Worm (Caenorhabditis elegans): ENCODE measurements around the gene C28H8.8.

Gene C28H8.8

DNA sequence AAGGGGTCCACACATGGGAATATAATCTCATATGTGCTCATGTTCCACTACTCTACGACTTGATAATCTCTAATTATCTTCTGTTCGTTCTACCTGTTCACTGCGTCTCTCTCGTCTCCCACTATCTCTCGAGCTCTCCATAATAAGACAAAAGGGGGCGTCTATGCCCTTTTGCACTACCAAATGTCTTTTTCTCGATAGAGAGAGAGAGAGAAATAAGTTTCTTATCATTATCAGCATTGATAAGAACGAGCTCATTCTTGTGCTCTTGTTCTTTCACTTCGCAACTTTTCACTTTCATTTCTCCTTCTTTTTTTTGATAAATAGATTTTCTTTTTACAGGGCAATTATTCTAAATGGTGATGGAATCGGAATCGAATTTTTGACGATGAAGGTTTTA, 27.4 kb upstream of the C28H8.8 start (continued):
- TF ChIP-seq fkh-10 (GFP tag; optimal IDR thresholded peaks at IDR 0.05): no peak
- no peak for TF ChIP-seq lin-38 (GFP tag; IDR thresholded peaks at IDR 0.05)
- no peak for TF ChIP-seq zip-2 (tag; optimal IDR thresholded peaks at IDR 0.05)
- TF ChIP-seq egl-43 (GFP tag; IDR thresholded peaks at IDR 0.05): no peak
- no peak for TF ChIP-seq F37D6.2 (tag; optimal IDR thresholded peaks at IDR 0.05)
- TF ChIP-seq set-16 (GFP tag; IDR thresholded peaks at IDR 0.05): no peak
- no peak for TF ChIP-seq nhr-25 (tag; optimal IDR thresholded peaks at IDR 0.05; ENCODE audit: borderline replicate concordance, insufficient read depth)

DNA sequence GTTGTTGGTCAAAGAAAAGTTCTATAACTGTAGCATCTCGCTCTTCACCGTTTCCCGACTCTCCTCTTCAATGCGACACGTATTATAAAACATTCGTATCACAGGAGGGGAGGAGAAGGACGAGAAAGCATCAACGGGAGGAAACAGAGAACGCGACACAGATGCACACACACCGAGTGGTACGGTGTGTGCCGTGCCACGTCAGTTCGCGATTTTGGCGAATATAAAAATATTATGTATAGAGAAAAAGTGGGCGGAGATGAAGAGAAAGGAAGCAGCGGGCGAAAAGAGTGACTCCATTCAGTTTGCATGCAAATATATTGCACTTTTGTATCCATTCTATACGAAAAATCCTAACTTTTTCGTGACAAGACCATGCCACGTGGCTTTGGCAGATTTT, 26.1 kb upstream of the C28H8.8 start:
- TF ChIP-seq F10B5.3 (tag; optimal IDR thresholded peaks at IDR 0.05): peak; percentile 27
- no peak for TF ChIP-seq ces-1 (GFP tag; optimal IDR thresholded peaks at IDR 0.05)
- no peak for TF ChIP-seq ZK337.2 (GFP tag; IDR thresholded peaks at IDR 0.05)
- no peak for TF ChIP-seq hif-1 (tag; optimal IDR thresholded peaks at IDR 0.05)
- peak; percentile 38 for TF ChIP-seq ama-1 (optimal IDR thresholded peaks at IDR 0.05)
- peak; percentile 29 for TF ChIP-seq hlh-30 (tag; optimal IDR thresholded peaks at IDR 0.05; ENCODE audit: insufficient read depth)
- no peak for TF ChIP-seq zag-1 (tag; optimal IDR thresholded peaks at IDR 0.05)
- TF ChIP-seq nhr-10 (tag; optimal IDR thresholded peaks at IDR 0.05): no peak
- no peak for TF ChIP-seq nhr-11 (tag; optimal IDR thresholded peaks at IDR 0.05)
- TF ChIP-seq egl-27 (tag; optimal IDR thresholded peaks at IDR 0.05): no peak
- no peak for TF ChIP-seq zip-11 (GFP tag; IDR thresholded peaks at IDR 0.05)
- no peak for TF ChIP-seq lin-29 (GFP tag; IDR thresholded peaks at IDR 0.05)
- no peak for TF ChIP-seq ceh-28 (tag; optimal IDR thresholded peaks at IDR 0.05)
- no peak for TF ChIP-seq unc-39 (tag; optimal IDR thresholded peaks at IDR 0.05)
- TF ChIP-seq ztf-7 (tag; optimal IDR thresholded peaks at IDR 0.05): no peak
- no peak for TF ChIP-seq unc-130 (GFP tag; optimal IDR thresholded peaks at IDR 0.05)
- no peak; the same call in 1 of the 2 replicates for TF ChIP-seq pha-4 (GFP tag; IDR thresholded peaks at IDR 0.05)
- peak; percentile 24 for TF ChIP-seq pha-4 (tag; optimal IDR thresholded peaks at IDR 0.05)
- no peak for TF ChIP-seq mdl-1 (tag; optimal IDR thresholded peaks at IDR 0.05)
- TF ChIP-seq Y5F2A.4 (GFP tag; optimal IDR thresholded peaks at IDR 0.05): no peak
- no peak for TF ChIP-seq lin-39 (tag; optimal IDR thresholded peaks at IDR 0.05)
- TF ChIP-seq F26F4.8 (GFP tag; conservative IDR thresholded peaks at IDR 0.05): no peak
- no peak for TF ChIP-seq F49E8.2 (tag; optimal IDR thresholded peaks at IDR 0.05; ENCODE audit: borderline replicate concordance)
- no peak for TF ChIP-seq dmd-9 (GFP tag; IDR thresholded peaks at IDR 0.05)
- TF ChIP-seq saeg-2 (GFP tag; IDR thresholded peaks at IDR 0.05): no peak
- TF ChIP-seq madf-5 (GFP tag; IDR thresholded peaks at IDR 0.05): no peak
- no peak for TF ChIP-seq dmd-8 (GFP tag; IDR thresholded peaks at IDR 0.05)
- TF ChIP-seq lim-7 (GFP tag; IDR thresholded peaks at IDR 0.05): no peak
- no peak for TF ChIP-seq nhr-237 (tag; optimal IDR thresholded peaks at IDR 0.05)
- no peak for TF ChIP-seq fkh-10 (GFP tag; optimal IDR thresholded peaks at IDR 0.05)
- 0 out of 2 replicates have a peak, but pooled peaks have one; percentile 15 for TF ChIP-seq arid-1 (GFP tag; conservative IDR thresholded peaks at IDR 0.05)
- no peak for TF ChIP-seq ZK546.5 (tag; optimal IDR thresholded peaks at IDR 0.05)
- no peak for TF ChIP-seq ceh-32 (tag; optimal IDR thresholded peaks at IDR 0.05; ENCODE audit: poor library complexity)
- TF ChIP-seq lin-15B (tag; optimal IDR thresholded peaks at IDR 0.05): no peak
- 0 out of 2 replicates have a peak, but pooled peaks have one; percentile 14 for TF ChIP-seq dmd-6 (GFP tag; IDR thresholded peaks at IDR 0.05)
- TF ChIP-seq zip-2 (tag; optimal IDR thresholded peaks at IDR 0.05): no peak
- TF ChIP-seq dve-1 (tag; optimal IDR thresholded peaks at IDR 0.05; ENCODE audit: insufficient read depth): peak; percentile 79
- peak in 1 of 2 experiments; percentile 62 for TF ChIP-seq unc-62 (GFP tag; optimal IDR thresholded peaks at IDR 0.05 in 1 of 2)
- TF ChIP-seq unc-62 (tag; optimal IDR thresholded peaks at IDR 0.05): no peak
- TF ChIP-seq daf-8 (GFP tag; IDR thresholded peaks at IDR 0.05): no peak
- no peak for TF ChIP-seq spr-1 (tag; optimal IDR thresholded peaks at IDR 0.05)
- TF ChIP-seq lin-38 (GFP tag; IDR thresholded peaks at IDR 0.05): peak; percentile 18; the same call in 1 of the 2 replicates
- TF ChIP-seq Y48G9A.11 (GFP tag; IDR thresholded peaks at IDR 0.05): no peak
- no peak for TF ChIP-seq fos-1 (tag; optimal IDR thresholded peaks at IDR 0.05)
- no peak for TF ChIP-seq nhr-6 (tag; optimal IDR thresholded peaks at IDR 0.05)
- no peak for TF ChIP-seq snpc-4 (tag; optimal IDR thresholded peaks at IDR 0.05)
